Fruit fly (Drosophila melanogaster): ENCODE data around the gene CG12091.

CG12091 gene

DNA sequence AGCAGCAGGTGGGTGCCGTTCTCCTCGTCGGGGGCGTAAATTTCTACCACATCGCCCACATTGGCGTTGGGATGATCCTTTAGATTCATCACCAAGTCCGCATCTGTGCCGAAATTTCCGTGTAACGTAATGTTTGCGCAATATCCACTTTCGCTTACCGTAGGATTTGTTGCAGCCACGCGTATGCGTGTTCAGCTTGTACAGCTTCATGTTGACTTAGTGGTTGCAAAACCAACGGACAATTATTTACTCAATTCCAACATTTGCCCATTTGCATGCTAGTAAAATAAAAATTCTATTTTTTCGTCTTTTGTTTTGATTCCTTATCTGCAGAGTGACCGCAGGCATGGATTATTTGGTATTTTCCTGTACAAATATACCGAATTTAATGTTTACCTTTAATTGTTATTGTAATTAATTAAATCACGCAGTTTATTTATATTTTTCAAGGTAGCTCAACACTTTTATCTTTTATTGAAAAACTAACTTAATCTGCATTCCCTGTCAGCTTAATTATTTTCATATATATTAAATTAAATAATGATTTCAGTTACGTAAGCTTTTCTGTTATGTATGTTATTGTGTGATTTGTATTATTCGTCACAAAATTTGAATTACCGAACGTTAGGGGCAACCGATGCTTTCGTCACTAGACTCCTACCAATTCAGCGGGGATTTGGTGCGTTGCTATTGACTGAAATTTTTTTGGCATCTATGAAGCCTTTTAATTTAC is 2.8 kb downstream of the CG12091 start, which contains the start of gene Iml1 (continued):
- no peak for TF ChIP-seq ems (GFP tag; optimal IDR thresholded peaks at IDR 0.05)
- 0 out of 2 replicates have a peak, but pooled peaks have one; percentile 23 for TF ChIP-seq CG31224 (GFP tag; IDR thresholded peaks at IDR 0.05)
- TF ChIP-seq Meics (GFP tag; optimal IDR thresholded peaks at IDR 0.05), result peak; percentile 100
- TF ChIP-seq MESR4 (GFP tag; optimal IDR thresholded peaks at IDR 0.05), result peak; percentile 40
- no peak for TF ChIP-seq sr (GFP tag; IDR thresholded peaks at IDR 0.05)
- TF ChIP-seq Fer1 (GFP tag; optimal IDR thresholded peaks at IDR 0.05), result no peak
- no peak for TF ChIP-seq dati (GFP tag; IDR thresholded peaks at IDR 0.05)
- TF ChIP-seq Nf-YA (GFP tag; IDR thresholded peaks at IDR 0.05), result no peak
- TF ChIP-seq CG10959 (GFP tag; IDR thresholded peaks at IDR 0.05), result no peak
- no peak for TF ChIP-seq bab2 (GFP tag; optimal IDR thresholded peaks at IDR 0.05)
- peak; percentile 7 for TF ChIP-seq CG12104 (GFP tag; optimal IDR thresholded peaks at IDR 0.05)
- no peak for TF ChIP-seq CG14860 (GFP tag; IDR thresholded peaks at IDR 0.05; ENCODE audit: partially characterized antibody)
- TF ChIP-seq CG18619 (GFP tag; optimal IDR thresholded peaks at IDR 0.05), result no peak
- TF ChIP-seq CG6791 (GFP tag; IDR thresholded peaks at IDR 0.05; ENCODE audit: partially characterized antibody), result no peak
- TF ChIP-seq CG31388 (GFP tag; optimal IDR thresholded peaks at IDR 0.05), result no peak
- no peak for TF ChIP-seq ind (GFP tag; optimal IDR thresholded peaks at IDR 0.05)
- TF ChIP-seq CG16813 (GFP tag; IDR thresholded peaks at IDR 0.05; ENCODE audit: partially characterized antibody), result no peak; the same call in 2 of the 3 replicates
- no peak for TF ChIP-seq Bteb2 (GFP tag; optimal IDR thresholded peaks at IDR 0.05)
- no peak for TF ChIP-seq Hmr (GFP tag; optimal IDR thresholded peaks at IDR 0.05)
- no peak for TF ChIP-seq PHDP (tag; optimal IDR thresholded peaks at IDR 0.05)
- TF ChIP-seq CG15514 (GFP tag; optimal IDR thresholded peaks at IDR 0.05), result peak; percentile 95
- no peak for TF ChIP-seq Oaz (GFP tag; IDR thresholded peaks at IDR 0.05)
- no peak for TF ChIP-seq CG3407 (GFP tag; optimal IDR thresholded peaks at IDR 0.05)
- TF ChIP-seq CG8290 (GFP tag; optimal IDR thresholded peaks at IDR 0.05), result no peak
- TF ChIP-seq CG8290 (tag; optimal IDR thresholded peaks at IDR 0.05), result no peak
- no peak for TF ChIP-seq CG5953 (GFP tag; IDR thresholded peaks at IDR 0.05)
- no peak for TF ChIP-seq wor (GFP tag; IDR thresholded peaks at IDR 0.05)
- no peak for TF ChIP-seq CG10543 (GFP tag; optimal IDR thresholded peaks at IDR 0.05)
- no peak for TF ChIP-seq CG2678 (tag; optimal IDR thresholded peaks at IDR 0.05)
- TF ChIP-seq ato (GFP tag; IDR thresholded peaks at IDR 0.05; ENCODE audit: partially characterized antibody), result no peak
- TF ChIP-seq CG8944 (GFP tag; optimal IDR thresholded peaks at IDR 0.05), result no peak
- no peak for TF ChIP-seq Mad (GFP tag; optimal IDR thresholded peaks at IDR 0.05)
- peak; percentile 39; the same call in 1 of the 2 replicates for TF ChIP-seq CG14014 (GFP tag; IDR thresholded peaks at IDR 0.05)
- no peak for TF ChIP-seq CG11398 (GFP tag; optimal IDR thresholded peaks at IDR 0.05)
- TF ChIP-seq CG13624 (GFP tag; optimal IDR thresholded peaks at IDR 0.05), result no peak
- TF ChIP-seq danr (GFP tag; IDR thresholded peaks at IDR 0.05), result no peak
- no peak for TF ChIP-seq btn (GFP tag; optimal IDR thresholded peaks at IDR 0.05)
- no peak for TF ChIP-seq scrt (GFP tag; optimal IDR thresholded peaks at IDR 0.05)
- TF ChIP-seq Sox100B (GFP tag; optimal IDR thresholded peaks at IDR 0.05), result no peak
- TF ChIP-seq CG12659 (GFP tag; optimal IDR thresholded peaks at IDR 0.05), result peak; percentile 30
- TF ChIP-seq CG16779 (GFP tag; IDR thresholded peaks at IDR 0.05), result no peak
- no peak for TF ChIP-seq E2f2 (GFP tag; IDR thresholded peaks at IDR 0.05)
- no peak for TF ChIP-seq CG1647 (GFP tag; optimal IDR thresholded peaks at IDR 0.05)
- TF ChIP-seq Adf1 (GFP tag; IDR thresholded peaks at IDR 0.05), result no peak
- TF ChIP-seq phol (tag; optimal IDR thresholded peaks at IDR 0.05), result peak; percentile 52
- TF ChIP-seq Sin3A (optimal IDR thresholded peaks at IDR 0.05), result no peak
- TF ChIP-seq lbe (GFP tag; optimal IDR thresholded peaks at IDR 0.05), result no peak
- TF ChIP-seq CG1792 (GFP tag; optimal IDR thresholded peaks at IDR 0.05), result no peak
- no peak for TF ChIP-seq D19B (GFP tag; optimal IDR thresholded peaks at IDR 0.05)
- TF ChIP-seq jing (GFP tag; optimal IDR thresholded peaks at IDR 0.05), result no peak
- no peak for TF ChIP-seq CG33213 (GFP tag; optimal IDR thresholded peaks at IDR 0.05)
